Worm (Caenorhabditis elegans): ENCODE results near the gene C25H3.15.
A peak's percentile ranks its signal among the peaks of the same experiment; 100 is the strongest.
"Not testable (repeated sequence)": the region's sequence is repeated elsewhere in the genome, so short reads cannot be mapped to it uniquely, and the experiment has no call there.

The C25H3.15 gene

ce11 chrII:5665029-5665428 lies at the start of gene C25H3.15:
Gene C25H3.15 (plus strand): TSS chrII:5665329.
- TF ChIP-seq W03F9.2 (tag; optimal IDR thresholded peaks at IDR 0.05) (no peak), him-1 (tag; optimal IDR thresholded peaks at IDR 0.05) (no peak), dao-5 (tag; optimal IDR thresholded peaks at IDR 0.05) (no peak)

ce11 chrII:5619298-5619697 lies 45.8 kb upstream of the C25H3.15 start, which contains the start of gene dhs-6:
Gene dhs-6 (minus strand): TSS chrII:5619319.
- TF ChIP-seq him-1 (tag; optimal IDR thresholded peaks at IDR 0.05): no peak
- no peak for TF ChIP-seq dao-5 (tag; optimal IDR thresholded peaks at IDR 0.05)
- no peak for TF ChIP-seq W03F9.2 (tag; optimal IDR thresholded peaks at IDR 0.05)

- TF ChIP-seq him-1, dao-5, W03F9.2 (tag; optimal IDR thresholded peaks at IDR 0.05): not testable (repeated sequence)
These were observed 42.7 kb upstream of the C25H3.15 start, which contains the start of the genes eif-3.L and npl-4.2 for ce11 chrII:5622383-5622939. Gene eif-3.L (minus strand): TSS chrII:5622483. Gene npl-4.2 (plus strand): TSS chrII:5622889.

DNA sequence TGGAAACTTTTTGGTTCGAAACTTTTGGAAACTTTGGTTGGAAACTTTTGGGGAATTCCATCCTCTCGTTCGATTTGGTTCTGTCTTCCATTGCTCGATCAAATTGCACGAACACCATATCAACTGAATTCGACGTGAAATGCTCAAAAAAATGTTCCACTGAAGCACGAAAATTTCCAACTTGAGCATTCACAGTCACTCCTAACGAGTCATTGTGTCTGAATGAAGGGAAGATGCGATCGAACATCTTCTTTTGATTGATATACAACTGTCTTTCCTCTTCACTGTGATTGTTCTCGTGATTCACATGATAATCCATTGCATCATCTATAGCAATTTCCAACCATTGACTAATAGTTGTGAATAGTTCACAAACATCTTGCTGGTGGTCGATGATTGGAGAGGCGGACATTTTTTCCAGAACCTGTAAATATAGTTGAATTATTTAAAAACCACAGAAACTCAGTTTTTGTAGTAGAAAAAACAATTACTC lies 36.8 kb upstream of the C25H3.15 start, which contains the start of gene F59E12.15:
Gene F59E12.15, minus strand, starts transcription at position 51 of the 493 bp plus-strand sequence.
- TF ChIP-seq dao-5 (tag; optimal IDR thresholded peaks at IDR 0.05) (no peak), him-1 (tag; optimal IDR thresholded peaks at IDR 0.05) (no peak), W03F9.2 (tag; optimal IDR thresholded peaks at IDR 0.05) (no peak)

DNA sequence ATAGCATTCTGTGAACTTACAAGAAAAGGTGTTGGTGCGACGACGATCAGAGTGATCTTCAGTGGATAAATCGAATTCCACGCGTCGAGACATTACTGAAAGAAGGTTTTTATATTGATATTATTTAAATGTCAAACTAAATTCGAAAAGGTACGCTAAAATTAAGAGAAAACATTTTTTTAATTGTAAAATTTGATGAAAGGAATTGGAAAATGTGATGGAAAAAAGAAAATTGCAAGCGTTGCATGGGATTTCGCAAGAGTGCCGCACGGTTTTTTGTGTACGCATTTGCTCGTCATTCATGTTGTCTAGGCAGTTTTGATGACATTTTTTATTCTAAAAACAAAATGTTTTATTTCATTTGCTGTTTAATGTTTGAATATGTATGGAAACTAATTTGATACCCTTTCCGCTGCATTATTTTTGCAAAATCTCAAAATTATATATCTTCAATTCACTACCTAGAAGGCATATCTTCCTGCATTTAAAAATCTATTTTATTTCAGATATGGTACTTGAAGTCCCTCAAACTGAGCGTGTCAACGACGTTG lies 34.2 kb upstream of the C25H3.15 start, which contains the start of the genes F59E12.6 and npl-4.1:
Gene F59E12.6, minus strand, starts transcription at position 101 of the 551 bp plus-strand sequence.
Gene npl-4.1, plus strand, starts transcription at position 501 of the 551 bp plus-strand sequence.
- TF ChIP-seq dao-5, him-1, W03F9.2 (tag; optimal IDR thresholded peaks at IDR 0.05): not testable (repeated sequence)

DNA sequence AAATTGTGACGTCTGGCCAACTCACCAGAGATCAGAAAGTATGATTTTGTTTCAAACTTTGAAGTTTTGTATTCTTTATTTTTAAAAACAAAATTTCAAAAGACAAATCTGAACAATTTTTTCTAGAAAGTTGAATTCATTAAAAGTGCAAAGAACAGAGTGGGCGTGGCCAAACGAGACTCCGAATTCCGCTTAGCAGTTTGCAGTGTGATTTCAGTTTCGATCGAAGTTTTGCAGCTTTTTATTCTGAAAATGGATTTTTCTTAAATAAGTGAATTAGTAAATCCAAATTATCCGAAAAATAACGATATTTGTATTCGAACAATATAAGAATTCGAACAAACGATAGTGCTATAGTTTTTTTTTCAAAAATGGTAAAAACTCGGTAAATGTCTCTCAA lies 31.7 kb upstream of the C25H3.15 start:
- TF ChIP-seq W03F9.2 (tag; optimal IDR thresholded peaks at IDR 0.05) (no peak), dao-5 (tag; optimal IDR thresholded peaks at IDR 0.05) (no peak), him-1 (tag; optimal IDR thresholded peaks at IDR 0.05) (no peak)

- TF ChIP-seq dao-5 (tag; optimal IDR thresholded peaks at IDR 0.05) (no peak), W03F9.2 (tag; optimal IDR thresholded peaks at IDR 0.05) (no peak), him-1 (tag; optimal IDR thresholded peaks at IDR 0.05) (no peak)
These were observed 28.3 kb upstream of the C25H3.15 start, which contains the start of gene F59E12.8 for ce11 chrII:5636826-5637225. Gene F59E12.8 (minus strand): TSS chrII:5636926.

- TF ChIP-seq W03F9.2 (tag; optimal IDR thresholded peaks at IDR 0.05) (no peak), dao-5 (tag; optimal IDR thresholded peaks at IDR 0.05) (no peak), him-1 (tag; optimal IDR thresholded peaks at IDR 0.05) (no peak)
These were observed 27.1 kb upstream of the C25H3.15 start, which contains the start of gene F59E12.3 for ce11 chrII:5638059-5638458. Gene F59E12.3 (plus strand): TSS chrII:5638359.

- TF ChIP-seq W03F9.2 (tag; optimal IDR thresholded peaks at IDR 0.05): no peak
- no peak for TF ChIP-seq him-1 (tag; optimal IDR thresholded peaks at IDR 0.05)
- TF ChIP-seq dao-5 (tag; optimal IDR thresholded peaks at IDR 0.05): no peak
These were observed 24.6 kb upstream of the C25H3.15 start for ce11 chrII:5640362-5641079.

ce11 chrII:5642110-5642509 lies 23.0 kb upstream of the C25H3.15 start:
- TF ChIP-seq W03F9.2 (tag; optimal IDR thresholded peaks at IDR 0.05) (no peak), him-1 (tag; optimal IDR thresholded peaks at IDR 0.05) (no peak)

DNA sequence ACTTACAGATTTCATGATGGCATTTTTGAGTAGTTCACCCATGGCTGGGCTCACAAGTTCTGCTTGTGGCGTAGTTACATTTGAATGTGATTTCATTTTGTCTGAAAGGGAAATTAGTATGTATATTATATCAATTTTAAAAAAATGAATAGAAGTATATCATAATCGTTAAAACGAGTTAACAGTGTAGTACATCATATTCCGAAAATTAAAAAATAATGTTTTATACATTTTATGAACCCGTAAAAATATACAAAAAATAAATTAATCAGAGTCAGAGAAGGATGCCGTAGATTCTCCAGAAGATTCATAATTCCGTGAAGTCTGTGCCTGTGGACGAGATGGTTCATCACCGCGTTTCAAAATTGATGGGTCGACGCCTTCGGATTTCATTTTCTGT lies 18.2 kb upstream of the C25H3.15 start, which contains the start of gene F59E12.9:
Gene F59E12.9, minus strand, starts transcription at position 101 of the 400 bp plus-strand sequence.
- TF ChIP-seq W03F9.2 (tag; optimal IDR thresholded peaks at IDR 0.05) (no peak), him-1 (tag; optimal IDR thresholded peaks at IDR 0.05) (no peak), dao-5 (tag; optimal IDR thresholded peaks at IDR 0.05) (no peak)

ce11 chrII:5648272-5648671 lies 16.9 kb upstream of the C25H3.15 start, which contains the start of gene ddl-1:
Gene ddl-1 (minus strand): TSS chrII:5648372.
- TF ChIP-seq dao-5 (tag; optimal IDR thresholded peaks at IDR 0.05) (no peak), W03F9.2 (tag; optimal IDR thresholded peaks at IDR 0.05) (no peak), him-1 (tag; optimal IDR thresholded peaks at IDR 0.05) (no peak)

DNA sequence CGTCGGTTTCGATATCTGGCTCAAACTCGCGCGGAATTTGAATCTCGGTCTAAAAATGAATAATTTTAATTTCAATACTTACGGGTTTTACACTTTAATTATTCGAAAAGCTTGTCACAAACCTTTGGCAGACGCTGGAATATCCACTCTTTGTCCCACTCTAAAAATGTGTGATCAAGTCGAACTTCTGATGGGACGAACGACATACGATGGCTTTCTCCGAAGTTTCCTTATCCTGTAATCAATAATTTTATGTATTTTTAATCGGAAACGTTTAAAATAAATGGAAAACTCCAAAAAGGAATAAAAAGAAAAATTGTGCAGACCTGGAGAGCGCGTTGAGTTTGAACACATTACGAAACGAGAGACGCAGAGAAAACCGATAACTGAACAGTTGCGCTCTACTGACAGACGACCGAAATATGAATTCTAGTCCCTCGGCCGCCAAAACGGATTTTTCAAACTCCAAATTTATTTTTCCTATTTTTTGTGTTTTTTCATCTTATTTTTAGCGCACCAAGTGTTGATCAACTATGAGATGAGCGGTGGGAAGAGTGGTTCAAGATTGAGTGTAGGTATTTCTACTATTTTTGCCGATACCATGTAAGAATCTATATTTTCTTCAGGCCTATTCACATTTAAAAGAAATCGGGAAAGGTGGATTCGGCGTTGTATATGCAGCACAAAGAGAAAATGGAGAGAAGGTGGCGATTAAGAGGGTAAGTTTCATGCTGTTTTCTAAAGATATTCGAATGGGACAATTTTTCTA lies 15.7 kb upstream of the C25H3.15 start, which contains the start of the genes sam-4, F59E12.17 and zyg-1:
Gene sam-4, minus strand, starts transcription at position 51 of the 769 bp plus-strand sequence.
Gene F59E12.17, minus strand, starts transcription at position 235 of the 769 bp plus-strand sequence.
Gene zyg-1, plus strand, starts transcription at position 513 of the 769 bp plus-strand sequence.
- TF ChIP-seq W03F9.2 (tag; optimal IDR thresholded peaks at IDR 0.05) (peak; percentile 74), him-1 (tag; optimal IDR thresholded peaks at IDR 0.05) (no peak)

Data from whole organism, L4/young adult.